Fruit fly (Drosophila melanogaster) whole organism, embryonic: ENCODE results near the gene slam.

ENCODE experiments used
- Atf6 ChIP-seq: fragments of 200-800 bp; sonication (Bioruptor generic); IDR thresholded peaks from 2 replicates; pipeline ENCODE4 v1.3.6; 2022; ENCODE audit warnings: missing biosample characterization, missing genetic modification characterization
- CG10267 ChIP-seq: fragments of 200-800 bp; sonication (Bioruptor generic); optimal IDR thresholded peaks from 2 replicates; lab custom pipeline; 2018; ENCODE audit warnings: missing biosample characterization, mild to moderate bottlenecking, missing genetic modification characterization, moderate library complexity
- CG10366 ChIP-seq: fragments of 200-800 bp; sonication (Bioruptor generic); IDR thresholded peaks from 2 replicates; pipeline ENCODE4 v1.3.6; 2022; ENCODE audit warnings: missing biosample characterization, missing genetic modification characterization
- CG10959 ChIP-seq: fragments of 200-800 bp; sonication (Bioruptor generic); IDR thresholded peaks from 2 replicates; pipeline ENCODE4 v1.3.6; 2022; ENCODE audit warnings: missing biosample characterization, missing genetic modification characterization
- CG11456 ChIP-seq: fragments of 200-800 bp; sonication (Bioruptor generic); IDR thresholded peaks from 3 replicates; pipeline ENCODE4 v1.3.6; 2022; ENCODE audit warnings: missing biosample characterization, missing genetic modification characterization
- CG12299 ChIP-seq: fragments of 200-800 bp; sonication (Bioruptor generic); optimal IDR thresholded peaks from 2 replicates; lab custom pipeline; 2018; ENCODE audit warnings: missing biosample characterization, mild to moderate bottlenecking, missing genetic modification characterization
- CG12391 ChIP-seq: fragments of 200-800 bp; sonication (Bioruptor generic); optimal IDR thresholded peaks from 3 replicates; lab custom pipeline; 2018; ENCODE audit warnings: missing biosample characterization, mild to moderate bottlenecking, missing genetic modification characterization, moderate library complexity
- CG12744 ChIP-seq: fragments of 200-800 bp; sonication (Bioruptor generic); optimal IDR thresholded peaks from 2 replicates; lab custom pipeline; 2016; ENCODE audit warnings: missing biosample characterization, missing genetic modification characterization
- CG14965 ChIP-seq: fragments of 200-800 bp; sonication (Bioruptor generic); optimal IDR thresholded peaks from 2 replicates; lab custom pipeline; 2016; ENCODE audit warnings: missing biosample characterization, missing genetic modification characterization, borderline replicate concordance
- CG15601 ChIP-seq: fragments of 200-800 bp; sonication (Bioruptor generic); optimal IDR thresholded peaks from 3 replicates; lab custom pipeline; 2019; ENCODE audit warnings: missing biosample characterization, mild to moderate bottlenecking, missing genetic modification characterization, moderate library complexity
- CG17359 ChIP-seq: fragments of 200-800 bp; sonication (Bioruptor generic); optimal IDR thresholded peaks from 3 replicates; lab custom pipeline; 2018; ENCODE audit warnings: missing biosample characterization, mild to moderate bottlenecking, missing genetic modification characterization, moderate library complexity
- CG17612 ChIP-seq: fragments of 200-800 bp; sonication (Bioruptor generic); IDR thresholded peaks from 2 replicates; pipeline ENCODE4 v1.3.6; 2022; ENCODE audit warnings: missing biosample characterization, missing genetic modification characterization
- CG17912 ChIP-seq: fragments of 200-800 bp; sonication (Bioruptor generic); optimal IDR thresholded peaks from 2 replicates; lab custom pipeline; 2018; ENCODE audit warnings: missing biosample characterization, mild to moderate bottlenecking, missing genetic modification characterization
- CG18476 ChIP-seq: fragments of 200-800 bp; sonication (Bioruptor generic); optimal IDR thresholded peaks from 2 replicates; lab custom pipeline; 2016; ENCODE audit warnings: missing biosample characterization, mild to moderate bottlenecking, missing genetic modification characterization
- CG2678 ChIP-seq: fragments of 200-800 bp; sonication (Bioruptor generic); optimal IDR thresholded peaks from 3 replicates; lab custom pipeline; 2019; ENCODE audit warnings: missing biosample characterization, mild to moderate bottlenecking, missing genetic modification characterization, moderate library complexity
- CG2875 ChIP-seq: fragments of 200-800 bp; sonication (Bioruptor generic); optimal IDR thresholded peaks from 2 replicates; lab custom pipeline; 2017; ENCODE audit warnings: missing biosample characterization, mild to moderate bottlenecking, missing genetic modification characterization, missing genetic modification reagents
- CG3065 ChIP-seq: fragments of 200-800 bp; sonication (Bioruptor generic); optimal IDR thresholded peaks from 2 replicates; lab custom pipeline; 2016; ENCODE audit warnings: missing biosample characterization, missing genetic modification characterization
- CG34376 ChIP-seq: fragments of 200-800 bp; sonication (Bioruptor generic); optimal IDR thresholded peaks from 2 replicates; lab custom pipeline; 2018; ENCODE audit warnings: missing biosample characterization, mild to moderate bottlenecking, missing genetic modification characterization
- CG8281 ChIP-seq: fragments of 200-800 bp; sonication (Bioruptor generic); optimal IDR thresholded peaks from 2 replicates; lab custom pipeline; 2018; ENCODE audit warnings: missing biosample characterization, mild to moderate bottlenecking, missing genetic modification characterization, moderate library complexity
- CG8290 ChIP-seq, 3 experiments: fragments of 200-800 bp; sonication (Bioruptor generic); optimal IDR thresholded peaks; 2 replicates each; lab custom pipeline; 2016 to 2019; ENCODE audit warnings: missing biosample characterization in 3 of 3, missing genetic modification characterization in 3 of 3, mild to moderate bottlenecking in 2 of 3, moderate library complexity in 1 of 3
- CTCF ChIP-seq: fragments of 200-800 bp; sonication (Bioruptor generic); optimal IDR thresholded peaks from 2 replicates; lab custom pipeline; 2017; ENCODE audit warnings: missing biosample characterization, mild to moderate bottlenecking, missing genetic modification characterization, moderate library complexity
- Dip3 ChIP-seq: fragments of 200-800 bp; sonication (Bioruptor generic); optimal IDR thresholded peaks from 3 replicates; lab custom pipeline; 2016; ENCODE audit warnings: missing biosample characterization, missing genetic modification characterization
- Dll ChIP-seq: fragments of 200-800 bp; sonication (Bioruptor generic); IDR thresholded peaks from 4 replicates; pipeline ENCODE4 v1.3.6; 2022; ENCODE audit warnings: missing biosample characterization, missing genetic modification characterization; ENCODE audit not compliant: partially characterized antibody
- ERR ChIP-seq: fragments of 200-800 bp; sonication (Bioruptor generic); optimal IDR thresholded peaks from 2 replicates; lab custom pipeline; 2016; ENCODE audit warnings: missing biosample characterization, missing genetic modification characterization
- H15 ChIP-seq: fragments of 200-800 bp; sonication (Bioruptor generic); IDR thresholded peaks from 3 replicates; pipeline ENCODE4 v1.3.6; 2022; ENCODE audit warnings: missing biosample characterization, missing genetic modification characterization
- H2.0 ChIP-seq: fragments of 200-800 bp; sonication (Bioruptor generic); IDR thresholded peaks from 2 replicates; pipeline ENCODE4 v1.3.6; 2022; ENCODE audit warnings: missing biosample characterization, missing genetic modification characterization
- Kr ChIP-seq: fragments of 200-800 bp; sonication (Bioruptor generic); optimal IDR thresholded peaks from 2 replicates; lab custom pipeline; 2017; ENCODE audit warnings: missing biosample characterization, mild to moderate bottlenecking, missing genetic modification characterization
- Max ChIP-seq: fragments of 200-800 bp; sonication (Bioruptor generic); optimal IDR thresholded peaks from 2 replicates; lab custom pipeline; 2016; ENCODE audit warnings: missing biosample characterization, mild to moderate bottlenecking, missing genetic modification characterization
- Mes4 ChIP-seq: fragments of 200-800 bp; sonication (Bioruptor generic); optimal IDR thresholded peaks from 2 replicates; lab custom pipeline; 2016; ENCODE audit warnings: missing biosample characterization, missing genetic modification characterization
- Sry-β ChIP-seq: fragments of 200-800 bp; sonication (Bioruptor generic); optimal IDR thresholded peaks from 2 replicates; lab custom pipeline; 2018; ENCODE audit warnings: missing biosample characterization, mild to moderate bottlenecking, missing genetic modification characterization, moderate library complexity
- YL-1 ChIP-seq: fragments of 200-800 bp; sonication (Bioruptor generic); optimal IDR thresholded peaks from 3 replicates; lab custom pipeline; 2017; ENCODE audit warnings: missing biosample characterization, mild to moderate bottlenecking, missing genetic modification characterization
- bowl ChIP-seq: fragments of 200-800 bp; sonication (Bioruptor generic); IDR thresholded peaks from 2 replicates; pipeline ENCODE4 v1.3.6; 2022; ENCODE audit warnings: missing biosample characterization, missing genetic modification characterization
- cad ChIP-seq: fragments of >200 bp; optimal IDR thresholded peaks from 2 replicates; lab custom pipeline; 2017; ENCODE audit warnings: missing biosample characterization, missing genetic modification characterization
- cato ChIP-seq: fragments of 200-800 bp; sonication (Bioruptor generic); optimal IDR thresholded peaks from 2 replicates; lab custom pipeline; 2016; ENCODE audit warnings: missing biosample characterization, missing genetic modification characterization, borderline replicate concordance
- caup ChIP-seq: fragments of 200-800 bp; sonication (Bioruptor generic); optimal IDR thresholded peaks from 3 replicates; lab custom pipeline; 2017; ENCODE audit warnings: missing biosample characterization, mild to moderate bottlenecking, missing genetic modification characterization, moderate library complexity; ENCODE audit not compliant: severe bottlenecking
- ci ChIP-seq: fragments of 200-800 bp; sonication (Bioruptor generic); IDR thresholded peaks from 3 replicates; pipeline ENCODE4 v1.3.6; 2022; ENCODE audit warnings: missing biosample characterization, missing genetic modification characterization
- dmrt11E ChIP-seq: fragments of 200-800 bp; sonication (Bioruptor generic); optimal IDR thresholded peaks from 3 replicates; lab custom pipeline; 2018; ENCODE audit warnings: missing biosample characterization, mild to moderate bottlenecking, missing genetic modification characterization, moderate library complexity
- gcm ChIP-seq: fragments of 200-800 bp; sonication (Bioruptor generic); optimal IDR thresholded peaks from 2 replicates; lab custom pipeline; 2019; ENCODE audit warnings: missing biosample characterization, mild to moderate bottlenecking, missing genetic modification characterization, moderate library complexity
- gem ChIP-seq: fragments of 200-800 bp; sonication (Bioruptor generic); optimal IDR thresholded peaks from 2 replicates; lab custom pipeline; 2019; ENCODE audit warnings: missing biosample characterization, mild to moderate bottlenecking, missing genetic modification characterization, moderate library complexity
- gsb ChIP-seq: fragments of 200-800 bp; sonication (Bioruptor generic); IDR thresholded peaks from 2 replicates; pipeline ENCODE4 v1.3.6; 2022; ENCODE audit warnings: missing biosample characterization, missing genetic modification characterization
- ken ChIP-seq: fragments of 200-800 bp; sonication (Bioruptor generic); IDR thresholded peaks from 3 replicates; pipeline ENCODE4 v1.3.6; 2022; ENCODE audit warnings: missing biosample characterization, missing genetic modification characterization
- lola ChIP-seq, 3 experiments: fragments of >200 bp in 2 of 3; fragments of 200-800 bp in 1 of 3; sonication (Bioruptor generic) in 1 of 3; optimal IDR thresholded peaks; 2 replicates each; lab custom pipeline; 2017 to 2019; ENCODE audit warnings: missing biosample characterization in 3 of 3, missing genetic modification characterization in 3 of 3, mild to moderate bottlenecking in 1 of 3, moderate library complexity in 1 of 3
- onecut ChIP-seq: fragments of 200-800 bp; sonication (Bioruptor generic); IDR thresholded peaks from 2 replicates; pipeline ENCODE4 v1.3.6; 2022; ENCODE audit warnings: missing biosample characterization, missing genetic modification characterization
- pita ChIP-seq: fragments of 200-800 bp; sonication (Bioruptor generic); optimal IDR thresholded peaks from 2 replicates; lab custom pipeline; 2017; ENCODE audit warnings: missing biosample characterization, mild to moderate bottlenecking, missing genetic modification characterization
- pnt ChIP-seq: fragments of 200-800 bp; sonication (Bioruptor generic); optimal IDR thresholded peaks from 3 replicates; lab custom pipeline; 2016; ENCODE audit warnings: missing biosample characterization, missing genetic modification characterization
- run ChIP-seq: fragments of 200-800 bp; sonication (Bioruptor generic); optimal IDR thresholded peaks from 3 replicates; lab custom pipeline; 2018; ENCODE audit warnings: missing biosample characterization, mild to moderate bottlenecking, missing genetic modification characterization
- sens ChIP-seq: fragments of 200-800 bp; sonication (Bioruptor generic); peaks from one replicate; lab custom pipeline; 2016; ENCODE audit warnings: missing biosample characterization, missing genetic modification characterization
- seq ChIP-seq: fragments of 200-800 bp; sonication (Bioruptor generic); IDR thresholded peaks from 2 replicates; pipeline ENCODE4 v1.3.6; 2022; ENCODE audit warnings: missing biosample characterization, missing genetic modification characterization
- wek ChIP-seq: fragments of 200-800 bp; sonication (Bioruptor generic); optimal IDR thresholded peaks from 3 replicates; lab custom pipeline; 2018; ENCODE audit warnings: missing biosample characterization, mild to moderate bottlenecking, missing genetic modification characterization, moderate library complexity

The slam gene

DNA sequence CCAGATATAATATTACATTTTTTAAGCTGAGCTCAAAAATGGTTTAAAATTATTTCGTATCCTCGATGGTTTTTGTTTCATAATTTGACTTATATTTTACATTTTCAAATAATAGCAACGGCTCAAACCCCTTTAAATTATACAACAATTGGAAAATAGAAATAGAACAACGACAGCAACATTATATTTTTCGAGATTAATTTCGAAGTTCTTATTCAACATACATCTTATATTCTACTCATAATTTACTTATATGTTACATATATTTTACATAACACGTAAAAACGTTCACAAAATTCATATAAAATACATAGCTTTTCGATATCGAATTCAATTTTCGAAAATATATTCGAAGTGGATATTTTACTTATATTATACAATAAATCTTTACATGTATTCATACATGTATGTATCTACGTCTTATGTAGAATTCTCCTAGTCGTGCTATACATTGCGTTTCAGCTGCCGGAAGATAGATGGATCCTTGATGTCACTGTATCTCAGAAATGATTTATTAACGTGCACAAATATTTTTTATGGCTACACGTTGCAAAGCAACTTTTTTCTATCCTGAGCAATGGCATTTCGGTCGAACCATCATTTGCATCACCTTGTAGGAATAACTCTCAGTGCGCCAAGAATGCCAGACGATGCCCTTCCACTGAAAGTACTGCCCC is 15.4 kb upstream of the slam start (continued):
- TF ChIP-seq run (tag; lab: Kevin White, UChicago) (no peak), CG10366 (peak; percentile 10; the same call in 1 of the 2 replicates), CG2875 (GFP tag; lab: Kevin White, UChicago) (peak; percentile 48), sens (GFP tag; lab: Kevin White, UChicago) (peak; percentile 87), CG12299 (tag; lab: Kevin White, UChicago) (no peak), CG14965 (GFP tag; lab: Kevin White, UChicago) (peak; percentile 98), gem (tag; lab: Kevin White, UChicago) (no peak), seq (GFP tag; lab: Robert Waterston, UW) (no peak), CG17612 (GFP tag; lab: Robert Waterston, UW) (no peak), ken (GFP tag; lab: Robert Waterston, UW) (0 out of 3 replicates have a peak, but pooled peaks have one; percentile 8), CG10959 (GFP tag; lab: Robert Waterston, UW) (no peak; the same call in 1 of the 2 replicates), cad (GFP tag; lab: Kevin White, UChicago) (no peak), Kr (GFP tag; lab: Kevin White, UChicago) (no peak), Atf6 (GFP tag; lab: Robert Waterston, UW) (no peak), CG17912 (GFP tag; lab: Kevin White, UChicago) (peak; percentile 39), dmrt11E (tag; lab: Kevin White, UChicago) (peak; percentile 44), Sry-β (GFP tag; lab: Kevin White, UChicago) (no peak), gcm (GFP tag; lab: Kevin White, UChicago) (no peak), CG12391 (tag; lab: Kevin White, UChicago) (no peak), YL-1 (GFP tag; lab: Kevin White, UChicago) (no peak), ci (GFP tag; lab: Robert Waterston, UW) (peak; percentile 85; the same call in 2 of the 3 replicates), Dll (GFP tag; lab: Robert Waterston, UW) (no peak), CG18476 (no peak), Dip3 (GFP tag; lab: Kevin White, UChicago) (no peak), CG3065 (no peak), CG34376 (GFP tag; lab: Kevin White, UChicago) (no peak), gsb (GFP tag; lab: Robert Waterston, UW) (no peak), CG2678 (peak; percentile 36), wek (GFP tag; lab: Kevin White, UChicago) (peak; percentile 6), CG15601 (peak; percentile 65), CG17359 (peak; percentile 59), H15 (0 out of 3 replicates have a peak, but pooled peaks have one; percentile 42), Max (GFP tag; lab: Kevin White, UChicago) (no peak), CG8281 (no peak), ERR (GFP tag; lab: Kevin White, UChicago) (no peak), CG8290 (GFP tag; optimal IDR thresholded peaks at IDR 0.05; lab: Kevin White, UChicago) (peak; percentile 9), CG8290 (tag; optimal IDR thresholded peaks at IDR 0.05; lab: Kevin White, UChicago) (peak in 1 of 2 experiments; percentile 58), caup (peak; percentile 56), lola (GFP tag; optimal IDR thresholded peaks at IDR 0.05; lab: Kevin White, UChicago) (peak in 1 of 3 experiments; percentile 15), onecut (GFP tag; lab: Robert Waterston, UW) (peak; percentile 44), CG11456 (0 out of 3 replicates have a peak, but pooled peaks have one; percentile 57), pita (GFP tag; lab: Kevin White, UChicago) (peak; percentile 65), H2.0 (peak; percentile 24; the same call in 1 of the 2 replicates), bowl (GFP tag; lab: Robert Waterston, UW) (0 out of 2 replicates have a peak, but pooled peaks have one; percentile 4), CTCF (GFP tag; lab: Kevin White, UChicago) (peak; percentile 94), CG10267 (tag; lab: Kevin White, UChicago) (peak; percentile 58), Mes4 (GFP tag; lab: Kevin White, UChicago) (peak; percentile 11), pnt (GFP tag; lab: Kevin White, UChicago) (no peak), CG12744 (no peak), cato (no peak)
